Fruit fly (Drosophila melanogaster): ENCODE results near the gene CG5877.

DNA sequence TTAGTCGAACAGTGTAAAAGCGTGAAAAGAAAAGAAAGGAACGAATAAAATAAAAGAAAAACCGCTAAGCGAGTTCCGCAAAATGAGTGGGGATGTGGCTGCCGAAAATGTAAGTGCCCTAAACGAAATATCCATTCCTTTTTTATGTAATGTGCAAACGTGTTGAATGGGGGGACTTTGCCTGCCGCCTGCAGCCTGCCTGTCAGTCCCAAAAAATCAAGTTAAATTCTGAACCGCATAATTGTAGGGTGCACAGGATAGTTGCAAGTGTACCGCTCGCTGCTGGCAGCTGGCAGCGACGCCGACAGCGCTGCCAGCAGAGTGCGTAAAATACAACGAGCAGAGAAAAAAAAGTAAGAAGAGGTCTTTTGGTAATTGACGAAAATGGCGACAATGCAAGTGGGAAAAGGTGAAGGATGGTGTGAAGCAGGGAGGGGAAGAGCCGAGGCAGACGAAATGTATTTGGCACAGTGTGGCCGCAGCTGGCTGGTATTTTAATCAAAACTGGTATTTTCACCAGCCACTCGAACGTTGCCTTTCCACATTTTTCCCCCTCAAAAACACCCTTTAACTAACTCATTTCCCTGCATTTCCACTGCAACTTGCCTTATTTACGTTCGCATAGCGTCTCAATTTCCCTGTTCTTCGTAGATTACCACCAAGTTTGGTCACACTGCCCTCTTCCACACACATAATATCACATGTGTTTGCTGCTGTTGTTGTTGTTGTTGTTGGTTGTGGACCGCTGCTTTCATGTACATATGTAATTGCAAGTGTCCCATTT, 27.1 kb downstream of the CG5877 start:
- TF ChIP-seq CG17806 (tag; optimal IDR thresholded peaks at IDR 0.05) (no peak), fd96Ca (GFP tag; IDR thresholded peaks at IDR 0.05) (no peak), CG32121 (GFP tag; IDR thresholded peaks at IDR 0.05) (0 out of 2 replicates have a peak, but pooled peaks have one; percentile 23), CG8159 (tag; optimal IDR thresholded peaks at IDR 0.05) (no peak), CG9948 (tag; optimal IDR thresholded peaks at IDR 0.05) (no peak), gl (tag; optimal IDR thresholded peaks at IDR 0.05) (no peak), Pif1A (GFP tag; optimal IDR thresholded peaks at IDR 0.05) (no peak), Snoo (tag; optimal IDR thresholded peaks at IDR 0.05) (no peak), CG13204 (GFP tag; optimal IDR thresholded peaks at IDR 0.05) (no peak), CG15710 (tag; optimal IDR thresholded peaks at IDR 0.05) (no peak), EcR (GFP tag; optimal IDR thresholded peaks at IDR 0.05) (no peak), CG4496 (GFP tag; IDR thresholded peaks at IDR 0.05) (0 out of 3 replicates have a peak, but pooled peaks have one; percentile 17)

Data from whole organism, pupa.